Worm (Caenorhabditis elegans): ENCODE data around the gene cpna-1.

Gene cpna-1

ce11 chrII:4244959-4245358 is 58.5 kb downstream of the cpna-1 start:
- TF ChIP-seq nhr-21 (tag; optimal IDR thresholded peaks at IDR 0.05): no peak
- no peak for TF ChIP-seq egl-27 (tag; optimal IDR thresholded peaks at IDR 0.05)
- no peak for TF ChIP-seq ZK546.5 (tag; optimal IDR thresholded peaks at IDR 0.05)
- TF ChIP-seq unc-62 (GFP tag; optimal IDR thresholded peaks at IDR 0.05): no peak
- no peak for TF ChIP-seq ztf-4 (tag; optimal IDR thresholded peaks at IDR 0.05)
- no peak for TF ChIP-seq sma-3 (GFP tag; optimal IDR thresholded peaks at IDR 0.05)
- no peak for TF ChIP-seq unc-39 (tag; optimal IDR thresholded peaks at IDR 0.05)
- no peak for TF ChIP-seq sma-9 (GFP tag; optimal IDR thresholded peaks at IDR 0.05)
- TF ChIP-seq sma-9 (tag; optimal IDR thresholded peaks at IDR 0.05): no peak
- TF ChIP-seq nhr-12 (tag; optimal IDR thresholded peaks at IDR 0.05): no peak
- no peak for TF ChIP-seq unc-55 (GFP tag; optimal IDR thresholded peaks at IDR 0.05)
- no peak for TF ChIP-seq ceh-16 (tag; optimal IDR thresholded peaks at IDR 0.05)
- TF ChIP-seq ztf-1 (GFP tag; conservative IDR thresholded peaks at IDR 0.05): no peak
- TF ChIP-seq lin-39 (tag; optimal IDR thresholded peaks at IDR 0.05): no peak
- TF ChIP-seq lin-13 (GFP tag; optimal IDR thresholded peaks at IDR 0.05): no peak

DNA sequence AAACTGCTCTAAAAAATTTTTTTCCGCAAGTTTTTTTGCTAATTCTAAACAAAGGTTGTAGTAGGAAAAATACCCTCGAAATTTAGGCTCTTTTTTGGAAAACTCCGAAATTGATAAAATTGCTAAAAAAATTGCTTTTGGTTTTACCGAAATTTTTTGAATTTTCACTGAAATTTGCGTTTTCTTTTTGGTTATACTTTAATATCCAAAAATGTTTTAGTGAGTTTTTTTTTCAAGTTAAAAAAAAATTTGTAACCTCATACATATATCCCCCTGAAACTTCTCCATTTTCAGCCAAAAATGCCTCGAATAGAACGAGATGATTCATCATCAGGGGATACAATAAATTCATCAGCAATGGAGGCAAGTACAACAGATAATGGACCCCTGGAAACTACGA is 60.4 kb downstream of the cpna-1 start, which contains the start of gene gpa-11:
Gene gpa-11 (plus strand): TSS at position 301 of the 400 bp plus-strand sequence.
- no peak for TF ChIP-seq gmeb-1 (tag; optimal IDR thresholded peaks at IDR 0.05)
- TF ChIP-seq ZK546.5 (tag; optimal IDR thresholded peaks at IDR 0.05): no peak
- no peak for TF ChIP-seq lsy-2 (tag; optimal IDR thresholded peaks at IDR 0.05)
- no peak for TF ChIP-seq lin-13 (GFP tag; optimal IDR thresholded peaks at IDR 0.05)
- no peak for TF ChIP-seq elt-3 (tag; optimal IDR thresholded peaks at IDR 0.05)
- no peak for TF ChIP-seq Y55F3AM.14 (GFP tag; optimal IDR thresholded peaks at IDR 0.05)
- no peak for TF ChIP-seq ama-1 (optimal IDR thresholded peaks at IDR 0.05)
- no peak for TF ChIP-seq nhr-77 (tag; optimal IDR thresholded peaks at IDR 0.05)
- no peak for TF ChIP-seq unc-62 (GFP tag; optimal IDR thresholded peaks at IDR 0.05)
- TF ChIP-seq nhr-12 (tag; optimal IDR thresholded peaks at IDR 0.05): no peak
- TF ChIP-seq mbf-1 (tag; optimal IDR thresholded peaks at IDR 0.05): no peak
- no peak for TF ChIP-seq nhr-129 (tag; optimal IDR thresholded peaks at IDR 0.05)
- TF ChIP-seq nhr-25 (tag; optimal IDR thresholded peaks at IDR 0.05): no peak
- TF ChIP-seq skn-1 (tag; optimal IDR thresholded peaks at IDR 0.05): no peak
- no peak for TF ChIP-seq R02D3.7 (tag; optimal IDR thresholded peaks at IDR 0.05)
- no peak for TF ChIP-seq peb-1 (tag; optimal IDR thresholded peaks at IDR 0.05)

ce11 chrII:4256541-4257001 is 70.1 kb downstream of the cpna-1 start, which contains the start of gene C16A11.7:
TSS of gene C16A11.7 (minus strand) at chrII:4256951.
- TF ChIP-seq ZK546.5 (tag; optimal IDR thresholded peaks at IDR 0.05) (no peak), mab-5 (tag; optimal IDR thresholded peaks at IDR 0.05) (no peak), unc-55 (GFP tag; optimal IDR thresholded peaks at IDR 0.05) (no peak), nhr-12 (tag; optimal IDR thresholded peaks at IDR 0.05) (no peak), lin-39 (tag; optimal IDR thresholded peaks at IDR 0.05) (no peak)
